Worm (Caenorhabditis elegans): ENCODE measurements around the gene cdf-2.
A peak's percentile ranks its signal among the peaks of the same experiment; 100 is the strongest.

cdf-2 gene

DNA sequence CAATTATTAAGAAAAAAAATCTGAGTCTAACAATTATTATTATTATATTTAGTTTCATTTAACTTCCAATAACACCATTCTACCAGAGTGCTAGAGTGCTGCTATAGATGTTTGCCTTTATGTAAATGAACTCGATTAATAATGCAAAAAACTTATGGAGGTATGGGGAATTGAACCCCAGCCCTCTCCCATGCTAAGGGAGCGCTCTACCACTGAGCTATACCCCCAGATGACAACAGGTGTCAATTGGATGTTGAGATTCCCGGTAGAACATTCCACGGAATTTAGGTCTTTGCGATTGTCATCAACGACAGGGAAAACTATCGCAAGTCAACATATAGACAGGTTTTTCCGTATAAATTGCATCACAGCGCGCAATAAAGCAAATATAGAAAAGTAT lies 8.7 kb downstream of the cdf-2 start (continued):
- no peak for TF ChIP-seq unc-86 (tag; optimal IDR thresholded peaks at IDR 0.05)
- TF ChIP-seq nhr-19 (GFP tag; conservative IDR thresholded peaks at IDR 0.05) = peak; percentile 57
- TF ChIP-seq blmp-1 (tag; optimal IDR thresholded peaks at IDR 0.05) = peak; percentile 62
- TF ChIP-seq nhr-90 (tag; optimal IDR thresholded peaks at IDR 0.05; ENCODE audit: poor library complexity) = peak; percentile 74
- TF ChIP-seq skn-1 (tag; optimal IDR thresholded peaks at IDR 0.05) = peak; percentile 48
- TF ChIP-seq nhr-47 (tag; optimal IDR thresholded peaks at IDR 0.05) = peak; percentile 58
- no peak for TF ChIP-seq alr-1 (tag; optimal IDR thresholded peaks at IDR 0.05; ENCODE audit: borderline replicate concordance)

DNA sequence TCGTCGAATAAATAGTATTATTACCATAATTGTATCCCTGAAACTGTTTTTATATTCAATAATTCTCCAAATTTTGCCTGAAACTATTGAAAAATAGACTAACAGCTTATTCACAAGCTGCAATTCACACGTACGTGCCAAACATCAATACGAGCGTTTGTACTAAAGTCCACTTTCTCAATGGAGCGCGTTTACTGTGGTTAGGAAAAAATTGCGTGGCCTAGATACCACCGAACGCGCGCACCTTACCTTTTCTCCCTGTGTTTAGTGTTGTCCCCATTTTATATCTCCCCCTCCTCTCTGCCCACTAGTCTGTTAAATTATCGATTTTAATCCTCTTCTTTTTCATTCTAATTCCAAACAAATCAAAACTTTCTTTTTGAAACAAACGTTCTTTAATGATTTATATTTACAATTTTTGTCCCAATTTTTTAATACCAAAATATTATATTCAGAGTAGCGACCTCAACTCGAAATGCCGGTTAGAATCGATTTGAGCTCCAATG lies 12.4 kb downstream of the cdf-2 start, which contains the start of the genes T18D3.9 and T18D3.1:
T18D3.9 (minus strand) TSS at position 168 of the 506 bp plus-strand sequence.
T18D3.1 (plus strand) TSS at position 456 of the 506 bp plus-strand sequence.
- TF ChIP-seq mab-9 (GFP tag; IDR thresholded peaks at IDR 0.05) = no peak
- no peak for TF ChIP-seq unc-98 (GFP tag; IDR thresholded peaks at IDR 0.05)
- TF ChIP-seq unc-130 (tag; optimal IDR thresholded peaks at IDR 0.05) = peak; percentile 12
- TF ChIP-seq nhr-85 (tag) = no peak
- TF ChIP-seq dsc-1 (tag; optimal IDR thresholded peaks at IDR 0.05) = peak; percentile 10
- peak; percentile 51 for TF ChIP-seq nhr-20 (tag; optimal IDR thresholded peaks at IDR 0.05)
- TF ChIP-seq efl-3 (GFP tag; optimal IDR thresholded peaks at IDR 0.05) = no peak
- TF ChIP-seq ceh-63 (GFP tag; optimal IDR thresholded peaks at IDR 0.05) = no peak
- TF ChIP-seq lsy-2 (tag; optimal IDR thresholded peaks at IDR 0.05) = peak; percentile 22 to 45
- peak; percentile 68 for TF ChIP-seq blmp-1 (tag; optimal IDR thresholded peaks at IDR 0.05)
- peak in 2 of 6 experiments; percentile 52 for TF ChIP-seq elt-3 (tag; optimal IDR thresholded peaks at IDR 0.05)
- TF ChIP-seq Y116A8C.19 (tag; optimal IDR thresholded peaks at IDR 0.05; ENCODE audit: borderline replicate concordance) = no peak
- peak; percentile 79 for TF ChIP-seq lin-14 (GFP tag; optimal IDR thresholded peaks at IDR 0.05)
- TF ChIP-seq lir-3 (tag; optimal IDR thresholded peaks at IDR 0.05; ENCODE audit: poor library complexity) = peak; percentile 1
- TF ChIP-seq nhr-71 (tag; optimal IDR thresholded peaks at IDR 0.05) = peak; percentile 37
- TF ChIP-seq lin-35 (GFP tag; optimal IDR thresholded peaks at IDR 0.05) = peak; percentile 21 to 45
- TF ChIP-seq nhr-47 (tag; optimal IDR thresholded peaks at IDR 0.05) = peak; percentile 44
- peak; percentile 58 for TF ChIP-seq mep-1 (tag; optimal IDR thresholded peaks at IDR 0.05)
- TF ChIP-seq pax-3 (tag; optimal IDR thresholded peaks at IDR 0.05) = no peak
- peak; percentile 17 for TF ChIP-seq xbp-1 (tag; optimal IDR thresholded peaks at IDR 0.05)
- peak; percentile 27 for TF ChIP-seq skn-1 (tag; optimal IDR thresholded peaks at IDR 0.05)
- TF ChIP-seq nhr-12 (tag; optimal IDR thresholded peaks at IDR 0.05) = no peak
- TF ChIP-seq efl-1 (optimal IDR thresholded peaks at IDR 0.05) = peak; percentile 9 to 25
- peak in 1 of 2 experiments; percentile 65 for TF ChIP-seq efl-1 (GFP tag; optimal IDR thresholded peaks at IDR 0.05 in 1 of 2)
- TF ChIP-seq ets-5 (GFP tag; IDR thresholded peaks at IDR 0.05) = no peak
- TF ChIP-seq swsn-7 (tag; optimal IDR thresholded peaks at IDR 0.05) = peak; percentile 14
- TF ChIP-seq ceh-82 (tag; optimal IDR thresholded peaks at IDR 0.05) = no peak
- TF ChIP-seq nhr-90 (tag; optimal IDR thresholded peaks at IDR 0.05; ENCODE audit: poor library complexity) = peak; percentile 36
- TF ChIP-seq fkh-10 (GFP tag; optimal IDR thresholded peaks at IDR 0.05) = no peak
- peak in 1 of 2 experiments; percentile 20 for TF ChIP-seq mdl-1 (tag; optimal IDR thresholded peaks at IDR 0.05)
- peak; percentile 35 for TF ChIP-seq lin-13 (GFP tag; optimal IDR thresholded peaks at IDR 0.05)
- no peak for TF ChIP-seq vab-15 (tag; optimal IDR thresholded peaks at IDR 0.05)
- TF ChIP-seq tbx-2 (tag; optimal IDR thresholded peaks at IDR 0.05) = peak; percentile 23
- peak in 2 of 3 experiments; percentile 28 to 34 for TF ChIP-seq dpl-1 (GFP tag; optimal IDR thresholded peaks at IDR 0.05)
- TF ChIP-seq isw-1 (GFP tag; IDR thresholded peaks at IDR 0.05) = no peak
- TF ChIP-seq C16A3.4 (tag; optimal IDR thresholded peaks at IDR 0.05) = peak; percentile 56
- peak; percentile 63 for TF ChIP-seq fkh-8 (tag; optimal IDR thresholded peaks at IDR 0.05)
- peak; percentile 49 for TF ChIP-seq snu-23 (GFP tag; optimal IDR thresholded peaks at IDR 0.05)
- no peak for TF ChIP-seq nhr-77 (tag; optimal IDR thresholded peaks at IDR 0.05)
- no peak for TF ChIP-seq pag-3 (tag; optimal IDR thresholded peaks at IDR 0.05; ENCODE audit: borderline replicate concordance, insufficient read depth)

Measured in whole organism, L1 larva.